Fruit fly (Drosophila melanogaster): ENCODE measurements around the gene RpS27.

RpS27 gene

DNA sequence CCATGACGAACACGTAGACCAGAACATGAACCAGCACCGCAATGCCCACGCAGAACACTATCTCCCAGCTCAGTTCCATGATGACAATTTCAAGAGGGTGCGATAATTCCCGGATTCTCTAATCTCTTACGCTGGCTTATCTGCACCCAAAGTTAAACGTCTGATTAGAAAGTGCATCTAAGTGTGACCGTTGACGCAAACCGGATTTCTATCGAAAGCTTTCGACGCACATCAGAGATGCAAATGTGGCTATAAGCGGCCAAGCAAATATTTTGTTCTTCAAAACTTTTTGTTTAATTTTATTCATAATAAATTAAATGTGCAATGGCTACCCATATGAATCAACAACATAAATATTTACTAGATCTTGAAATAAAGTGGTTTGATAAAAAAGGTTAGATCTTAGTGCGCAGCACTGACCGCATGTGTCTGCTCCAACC, 15.0 kb upstream of the RpS27 start, which contains the start of the genes Kdsr and CG11858:
Kdsr (minus strand) TSS at position 177 of the 440 bp plus-strand sequence.
CG11858 (plus strand) TSS at position 420 of the 440 bp plus-strand sequence.
- TF ChIP-seq CG8478 (optimal IDR thresholded peaks at IDR 0.05) (no peak), CTCF (optimal IDR thresholded peaks at IDR 0.05) (no peak)

- TF ChIP-seq CTCF (optimal IDR thresholded peaks at IDR 0.05) (no peak), CG8478 (optimal IDR thresholded peaks at IDR 0.05) (no peak)
Observed at dm6 chr3R:25260670-25261069, 13.4 kb upstream of the RpS27 start.

DNA sequence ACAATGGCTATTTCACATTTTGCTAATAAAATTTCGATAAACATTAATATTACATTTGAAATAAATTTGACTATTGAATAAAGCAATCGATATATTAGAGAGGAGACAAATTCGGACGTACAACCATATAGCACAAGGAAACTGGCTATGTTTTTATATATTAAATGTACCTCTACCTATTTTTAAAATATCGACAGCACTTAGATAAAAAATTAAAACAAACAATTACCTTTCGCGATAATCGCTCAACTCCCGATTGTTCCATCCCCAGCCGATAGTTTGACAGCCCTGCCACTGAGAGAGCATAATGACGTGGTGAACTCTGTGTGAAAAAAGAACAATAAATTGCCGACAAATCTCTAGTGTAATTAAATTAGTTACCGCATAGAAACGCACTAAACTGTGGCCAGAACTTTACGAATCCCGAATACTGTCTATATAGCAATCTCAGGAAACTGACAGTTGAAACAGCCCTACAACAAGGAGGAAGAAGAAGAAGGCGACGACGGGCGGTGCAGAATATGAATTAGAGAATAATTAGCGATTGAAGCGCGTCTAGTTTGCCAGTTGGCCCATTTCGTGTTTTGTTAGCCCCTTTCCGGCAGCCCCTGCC, 11.4 kb upstream of the RpS27 start, which contains the start of gene CG11857:
CG11857 (plus strand) TSS at position 271 of the 613 bp plus-strand sequence.
- peak; percentile 7 to 17 for TF ChIP-seq CTCF (optimal IDR thresholded peaks at IDR 0.05)
- no peak for TF ChIP-seq CG8478 (optimal IDR thresholded peaks at IDR 0.05)

DNA sequence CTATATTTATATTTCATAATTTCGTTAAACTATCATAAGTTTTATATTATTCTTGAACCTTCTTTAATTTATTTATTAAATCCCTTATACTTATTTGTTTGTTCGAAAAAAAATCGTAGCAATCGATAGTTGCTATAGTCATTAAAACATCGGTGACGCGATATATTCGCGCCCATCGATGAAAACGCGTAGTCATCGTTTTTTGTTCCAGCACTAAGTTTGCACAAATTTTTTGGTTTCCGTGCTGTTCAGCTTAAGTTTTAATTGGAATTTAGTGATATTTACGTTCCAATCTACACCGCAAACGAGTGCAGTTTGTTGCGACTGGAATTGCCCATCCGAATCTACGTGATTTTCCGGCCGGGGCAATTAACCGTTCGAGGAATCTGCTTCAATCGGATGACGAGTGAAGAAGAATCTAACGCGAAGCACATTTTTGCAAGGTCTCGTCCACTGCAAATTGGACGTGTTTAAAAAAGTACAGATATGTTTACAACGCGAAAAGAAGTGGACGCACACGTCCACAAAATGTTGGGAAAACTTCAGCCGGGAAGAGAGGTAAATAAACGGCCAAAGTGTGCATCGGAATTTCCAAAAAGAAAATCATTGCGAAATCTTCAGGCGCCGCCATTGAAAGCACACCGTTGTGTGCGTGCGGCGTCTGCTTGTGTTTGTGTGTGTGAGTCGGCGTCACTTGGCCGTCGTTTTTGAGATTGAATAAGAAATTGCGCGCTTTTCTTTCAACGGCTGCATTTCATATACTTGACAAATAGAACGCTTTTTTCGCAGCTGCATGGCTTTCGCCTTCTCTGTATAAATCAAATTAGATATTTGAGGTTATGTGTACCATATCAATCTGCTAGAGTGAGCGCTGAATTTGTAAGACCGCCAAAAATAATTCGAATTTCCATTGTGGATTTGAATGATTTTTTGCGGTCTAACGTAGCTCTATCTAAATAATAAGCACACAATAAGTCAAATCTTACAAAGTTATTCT, 2.1 kb upstream of the RpS27 start, which contains the start of gene Nup358:
Nup358 (plus strand) TSS at position 204 of the 997 bp plus-strand sequence.
- TF ChIP-seq CG8478 (optimal IDR thresholded peaks at IDR 0.05) = no peak
- peak; percentile 8 to 30 for TF ChIP-seq CTCF (optimal IDR thresholded peaks at IDR 0.05)

DNA sequence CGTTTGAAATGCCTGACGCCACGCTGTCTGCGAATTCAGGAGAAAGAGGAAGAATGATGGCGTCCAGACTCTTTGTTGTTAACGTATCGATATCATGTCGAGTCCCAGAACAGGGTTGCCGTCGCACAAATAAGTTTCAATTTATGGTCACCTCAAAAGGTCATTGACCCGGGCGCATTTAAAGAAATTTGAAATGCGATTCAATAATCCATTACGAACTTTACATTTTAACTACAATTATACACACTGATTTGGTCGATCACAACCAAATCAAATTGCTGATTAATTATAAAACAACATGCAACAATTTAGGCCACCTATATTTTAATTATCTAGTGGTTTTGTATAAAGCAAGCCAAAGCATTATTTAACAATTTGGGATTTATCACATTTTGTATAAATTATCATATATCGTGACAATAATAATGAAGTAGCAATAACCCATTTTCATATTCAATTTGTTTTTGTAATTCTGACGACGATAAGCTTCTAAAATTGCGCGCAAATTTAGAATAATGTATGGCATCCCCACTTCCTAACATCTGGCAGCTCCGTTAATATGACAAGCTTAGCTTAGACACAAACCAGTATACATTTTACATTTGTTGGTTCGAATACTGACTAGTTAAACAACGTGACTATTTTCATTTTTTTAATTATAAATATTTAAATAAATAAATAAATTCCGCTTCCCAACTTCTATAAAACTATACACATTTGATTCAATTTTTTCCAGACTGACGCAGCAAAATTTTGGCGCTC, 2.1 kb downstream of the RpS27 start, which contains the start of gene bam:
bam (minus strand) TSS at position 58 of the 762 bp plus-strand sequence.
- TF ChIP-seq CG8478 (optimal IDR thresholded peaks at IDR 0.05) (no peak), CTCF (optimal IDR thresholded peaks at IDR 0.05) (peak; percentile 34 to 61)

DNA sequence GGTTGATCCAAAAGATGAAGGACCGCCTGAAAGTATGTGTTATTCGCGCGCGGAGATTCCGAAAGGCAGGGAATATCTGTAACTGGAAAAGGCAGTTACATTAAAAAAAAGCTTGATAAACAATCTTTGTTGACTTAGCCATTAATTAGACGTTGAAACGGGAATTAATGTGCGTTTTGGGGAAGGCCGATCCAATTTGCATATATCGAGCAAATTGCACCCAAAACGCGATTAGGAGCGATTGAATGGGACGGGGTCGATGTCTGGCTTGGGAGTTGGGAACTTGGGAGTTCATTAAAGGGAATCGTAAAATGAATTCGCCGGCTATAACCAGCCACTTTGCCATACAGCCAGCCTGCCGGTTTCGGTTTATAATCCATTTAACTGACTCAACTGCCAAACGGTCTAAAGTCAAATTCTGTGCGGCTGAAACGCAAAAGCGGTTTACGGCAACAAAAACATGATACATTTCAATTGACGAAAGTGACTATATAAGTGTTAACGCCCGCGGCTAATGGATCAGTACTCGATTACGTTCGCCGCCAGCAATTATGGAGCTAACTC, 5.7 kb downstream of the RpS27 start, which contains the start of gene CG11854:
CG11854 (plus strand) TSS at position 514 of the 564 bp plus-strand sequence.
- no peak for TF ChIP-seq CG8478 (optimal IDR thresholded peaks at IDR 0.05)
- no peak for TF ChIP-seq CTCF (optimal IDR thresholded peaks at IDR 0.05)

- TF ChIP-seq CG8478 (optimal IDR thresholded peaks at IDR 0.05) (no peak), CTCF (optimal IDR thresholded peaks at IDR 0.05) (no peak)
Observed at dm6 chr3R:25239880-25240279, 7.4 kb downstream of the RpS27 start, which contains the start of gene to. Gene to (plus strand): TSS chr3R:25240180.

- TF ChIP-seq CG8478 (optimal IDR thresholded peaks at IDR 0.05) = no peak
- no peak for TF ChIP-seq CTCF (optimal IDR thresholded peaks at IDR 0.05)
Observed at dm6 chr3R:25238771-25239700, 8.3 kb downstream of the RpS27 start.

dm6 chr3R:25237314-25237713, 10.0 kb downstream of the RpS27 start, which contains the start of gene Jhbp7:
Gene Jhbp7 (plus strand): TSS chr3R:25237614.
- no peak for TF ChIP-seq CTCF (optimal IDR thresholded peaks at IDR 0.05)
- no peak for TF ChIP-seq CG8478 (optimal IDR thresholded peaks at IDR 0.05)

DNA sequence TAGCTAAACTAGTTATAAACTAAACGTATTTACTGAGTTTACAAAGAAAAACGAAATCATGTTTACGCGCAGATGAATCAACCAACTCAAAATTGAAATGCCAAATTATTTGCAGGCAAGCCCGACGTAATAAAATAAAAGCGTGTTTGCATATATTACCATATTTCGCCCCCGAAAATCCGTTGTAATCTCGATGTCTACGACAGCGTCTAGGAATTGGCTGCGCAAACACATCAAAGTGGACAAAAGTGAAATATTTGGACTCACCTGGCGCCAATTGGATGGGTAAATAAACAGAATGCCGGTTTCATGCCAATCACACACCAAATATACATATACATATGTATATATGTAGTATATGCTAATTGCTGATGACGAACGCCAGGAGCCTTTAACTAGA, 11.2 kb downstream of the RpS27 start:
- TF ChIP-seq CTCF (optimal IDR thresholded peaks at IDR 0.05) (no peak), CG8478 (optimal IDR thresholded peaks at IDR 0.05) (no peak)

- peak in 1 of 2 experiments; percentile 8 for TF ChIP-seq CTCF (optimal IDR thresholded peaks at IDR 0.05)
- TF ChIP-seq CG8478 (optimal IDR thresholded peaks at IDR 0.05) = no peak
Observed at dm6 chr3R:25235362-25235761, 12.0 kb downstream of the RpS27 start, which contains the start of gene Sil1. Gene Sil1 (minus strand): TSS chr3R:25235529.

- TF ChIP-seq CG8478 (optimal IDR thresholded peaks at IDR 0.05) (no peak), CTCF (optimal IDR thresholded peaks at IDR 0.05) (no peak)
Observed at dm6 chr3R:25232271-25232989, 14.9 kb downstream of the RpS27 start, which contains the start of gene Cad96Cb. Gene Cad96Cb (minus strand): TSS chr3R:25232321.
